Worm (Caenorhabditis elegans) whole organism, early embryonic: ENCODE data around the gene B0546.3.

Experiments
- B0310.2 ChIP-seq: sonication (generic microtip); optimal IDR thresholded peaks from 2 replicates; lab custom pipeline; 2016; ENCODE audit warnings: mild to moderate bottlenecking, missing genetic modification characterization, missing compliant biosample characterization
- F13C5.2 ChIP-seq: sonication (generic microtip); optimal IDR thresholded peaks from 2 replicates; lab custom pipeline; 2017; ENCODE audit warnings: mild to moderate bottlenecking, missing genetic modification characterization, inconsistent platforms, missing compliant biosample characterization
- aly-1 ChIP-seq: sonication (generic microtip); optimal IDR thresholded peaks from 2 replicates; lab custom pipeline; 2016; ENCODE audit warnings: missing genetic modification characterization, missing compliant biosample characterization
- ama-1 ChIP-seq: fragments of 150-350 bp; optimal IDR thresholded peaks from 2 replicates; lab custom pipeline; 2014
- ceh-13 ChIP-seq: fragments of 200-800 bp; sonication (Bioruptor generic); optimal IDR thresholded peaks from 2 replicates; lab custom pipeline; 2018; ENCODE audit warnings: mild to moderate bottlenecking, missing genetic modification characterization, missing compliant biosample characterization
- ceh-36 ChIP-seq: sonication (generic microtip); optimal IDR thresholded peaks from 2 replicates; lab custom pipeline; 2016; ENCODE audit warnings: missing genetic modification characterization, inconsistent platforms, missing compliant biosample characterization
- ets-7 ChIP-seq: sonication (generic microtip); optimal IDR thresholded peaks from 2 replicates; lab custom pipeline; 2016; ENCODE audit warnings: missing genotype, missing genetic modification characterization, missing compliant biosample characterization
- flt-1 ChIP-seq: fragments of 200-800 bp; sonication (Bioruptor generic); IDR thresholded peaks from 2 replicates; pipeline ENCODE4 v1.3.6; 2022; ENCODE audit warnings: missing genetic modification characterization, missing compliant biosample characterization
- hmbx-1 ChIP-seq: sonication (generic microtip); optimal IDR thresholded peaks from 2 replicates; lab custom pipeline; 2016; ENCODE audit warnings: mild to moderate bottlenecking, missing genetic modification characterization, missing compliant biosample characterization
- hmg-4 ChIP-seq: fragments of 200-800 bp; sonication (Bioruptor generic); optimal IDR thresholded peaks from 2 replicates; lab custom pipeline; 2018; ENCODE audit warnings: mild to moderate bottlenecking, missing genetic modification characterization, missing compliant biosample characterization
- hnd-1 ChIP-seq: sonication (generic microtip); optimal IDR thresholded peaks from 2 replicates; lab custom pipeline; 2016; ENCODE audit warnings: missing genetic modification characterization, missing compliant biosample characterization
- pes-1 ChIP-seq: fragments of 200-800 bp; sonication (Bioruptor generic); IDR thresholded peaks from 2 replicates; pipeline ENCODE4 v1.3.6; 2022; ENCODE audit warnings: missing genetic modification reagents, missing genetic modification characterization, missing compliant biosample characterization
- scrt-1 ChIP-seq: fragments of 200-800 bp; sonication (Bioruptor generic); IDR thresholded peaks from 2 replicates; pipeline ENCODE4 v1.3.6; 2022; ENCODE audit warnings: missing genetic modification characterization, missing compliant biosample characterization
- sea-1 ChIP-seq: fragments of 200-800 bp; sonication (Bioruptor generic); conservative IDR thresholded peaks from 2 replicates; pipeline ENCODE4 v1.3.6; 2022; ENCODE audit warnings: missing genetic modification characterization, missing compliant biosample characterization
- tbx-11 ChIP-seq: fragments of 200-800 bp; sonication (Bioruptor generic); IDR thresholded peaks from 2 replicates; pipeline ENCODE4 v1.3.6; 2022; ENCODE audit warnings: missing genetic modification characterization, missing compliant biosample characterization
- tbx-37 ChIP-seq: fragments of 200-800 bp; sonication (Bioruptor generic); conservative IDR thresholded peaks from 2 replicates; pipeline ENCODE4 v1.3.6; 2022; ENCODE audit warnings: missing genetic modification reagents, missing genetic modification characterization, missing compliant biosample characterization
- tra-4 ChIP-seq: sonication (generic microtip); optimal IDR thresholded peaks from 2 replicates; lab custom pipeline; 2017; ENCODE audit warnings: missing genetic modification characterization, missing compliant biosample characterization

Gene B0546.3

DNA sequence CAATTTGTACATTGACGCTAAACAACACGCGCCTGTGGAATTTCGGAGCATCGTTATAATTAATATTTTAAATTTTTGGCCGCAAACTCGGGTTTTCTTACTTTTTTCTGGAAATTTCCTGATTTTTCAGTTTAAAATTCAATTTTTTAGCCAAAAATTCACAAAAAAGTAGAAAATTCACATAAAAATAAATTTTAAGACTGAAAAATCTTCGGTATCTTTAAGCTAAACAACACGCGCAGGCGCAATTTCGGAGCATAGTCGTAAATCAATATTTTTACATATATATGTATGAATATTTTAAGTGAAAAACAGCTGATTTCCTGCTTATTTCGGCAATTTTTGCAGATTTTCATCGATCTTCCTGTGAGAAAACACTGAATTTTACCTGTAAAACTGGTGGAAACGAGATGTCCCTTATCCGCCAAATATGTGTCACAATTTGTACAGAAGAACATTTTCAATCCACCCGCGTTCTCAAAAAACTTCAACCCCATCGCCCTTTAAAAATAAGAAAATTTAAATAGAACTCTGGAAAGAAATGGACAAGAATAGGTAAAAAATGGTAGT lies at the start of gene B0546.3:
TSS of gene B0546.3 (minus strand) at position 504 of the 570 bp plus-strand sequence.
- TF ChIP-seq ceh-13 (GFP tag; lab: Kevin White, UChicago): no peak
- TF ChIP-seq hnd-1 (tag; lab: Kevin White, UChicago): no peak
- no peak for TF ChIP-seq scrt-1 (GFP tag; lab: Robert Waterston, UW)
- TF ChIP-seq flt-1 (GFP tag; lab: Robert Waterston, UW): no peak
- no peak for TF ChIP-seq B0310.2
- TF ChIP-seq tra-4 (tag; lab: Kevin White, UChicago): no peak
- TF ChIP-seq pes-1 (GFP tag; lab: Robert Waterston, UW): no peak
- no peak for TF ChIP-seq ama-1 (lab: Kevin White, UChicago)
- TF ChIP-seq tbx-11 (GFP tag; lab: Robert Waterston, UW): no peak
- no peak for TF ChIP-seq ceh-36
- TF ChIP-seq sea-1 (GFP tag; lab: Robert Waterston, UW): no peak

DNA sequence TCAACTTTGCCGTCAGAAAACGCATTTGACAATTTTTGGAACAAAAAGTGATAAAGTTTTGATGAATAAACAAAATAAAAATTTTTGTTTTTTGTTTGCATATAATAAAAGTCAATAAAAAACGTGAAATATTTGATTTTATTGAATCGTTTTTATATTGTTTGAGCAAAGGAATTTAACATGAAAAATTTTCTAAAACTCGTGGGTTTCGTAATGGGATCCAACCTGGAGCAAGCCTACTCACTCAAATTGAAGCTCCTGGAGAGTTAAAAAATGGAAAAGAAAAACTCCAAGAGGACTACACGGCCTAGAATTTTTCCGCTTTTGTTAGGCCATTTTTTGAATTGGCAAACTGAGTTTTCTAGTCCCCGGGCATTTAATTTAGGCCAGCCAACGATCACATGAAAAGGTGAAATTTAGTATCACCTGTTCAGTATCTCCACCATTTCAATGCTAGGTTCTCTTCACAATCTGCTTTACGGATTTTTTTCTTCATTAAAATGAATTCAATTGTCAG lies 45.9 kb upstream of the B0546.3 start, which contains the start of the genes C04C3.9 and srz-60:
TSS of gene C04C3.9 (minus strand) at position 101 of the 517 bp plus-strand sequence.
TSS of gene srz-60 (plus strand) at position 467 of the 517 bp plus-strand sequence.
- TF ChIP-seq F13C5.2 (no peak), tbx-11 (GFP tag; lab: Robert Waterston, UW) (no peak), ceh-36 (no peak), hmg-4 (GFP tag; lab: Kevin White, UChicago) (no peak), hmbx-1 (no peak), pes-1 (GFP tag; lab: Robert Waterston, UW) (no peak), tra-4 (tag; lab: Kevin White, UChicago) (no peak), ama-1 (lab: Kevin White, UChicago) (no peak), hnd-1 (tag; lab: Kevin White, UChicago) (no peak), B0310.2 (no peak), aly-1 (tag; lab: Kevin White, UChicago) (no peak), ets-7 (tag; lab: Kevin White, UChicago) (no peak), sea-1 (GFP tag; lab: Robert Waterston, UW) (no peak)

DNA sequence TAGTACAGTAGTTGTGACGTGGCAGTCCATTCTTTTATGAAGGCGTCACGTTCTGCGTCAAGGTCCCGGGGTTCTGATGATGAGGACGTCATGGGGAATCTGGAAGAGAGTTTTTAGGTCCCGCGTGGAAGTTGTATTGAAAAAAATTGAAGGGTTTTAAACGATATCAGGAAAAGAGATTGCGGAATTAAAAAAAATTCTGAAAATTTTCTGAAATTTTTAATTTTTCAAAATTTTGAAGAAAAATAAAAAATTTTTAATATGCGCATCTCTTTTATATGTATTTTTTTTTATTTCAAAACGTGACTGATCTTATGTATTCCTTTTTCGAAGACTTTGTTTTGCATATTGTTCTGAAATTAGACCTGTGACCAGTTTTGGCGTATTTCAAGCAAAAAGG lies 39.9 kb upstream of the B0546.3 start, which contains the start of gene C04C3.6:
TSS of gene C04C3.6 (minus strand) at position 101 of the 400 bp plus-strand sequence.
- TF ChIP-seq tbx-37 (no peak), hmg-4 (GFP tag; lab: Kevin White, UChicago) (no peak), sea-1 (GFP tag; lab: Robert Waterston, UW) (no peak), B0310.2 (no peak), F13C5.2 (no peak), hmbx-1 (no peak), tra-4 (tag; lab: Kevin White, UChicago) (no peak), ceh-36 (no peak), aly-1 (tag; lab: Kevin White, UChicago) (no peak)

DNA sequence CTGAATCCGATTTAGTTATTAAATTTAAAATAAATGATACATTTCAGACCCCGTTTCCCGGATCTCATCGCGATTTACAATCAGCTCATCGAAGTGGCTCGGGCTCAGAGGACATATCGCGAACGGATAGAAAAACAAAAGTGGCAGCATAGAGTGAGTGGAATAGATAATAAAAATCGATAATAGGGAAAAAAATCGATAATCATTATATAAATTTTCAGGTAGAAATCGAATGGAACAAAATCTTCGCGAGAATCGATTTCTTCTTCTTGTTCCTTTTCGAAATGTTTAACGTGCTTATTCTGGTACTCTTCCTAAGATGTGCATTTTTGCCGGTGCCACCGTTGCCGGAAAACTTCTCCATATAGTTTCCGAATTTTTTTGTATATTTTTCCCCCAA lies 36.1 kb upstream of the B0546.3 start:
- TF ChIP-seq hmbx-1: no peak
- no peak for TF ChIP-seq B0310.2
- no peak for TF ChIP-seq sea-1 (GFP tag; lab: Robert Waterston, UW)
- no peak for TF ChIP-seq flt-1 (GFP tag; lab: Robert Waterston, UW)
- no peak for TF ChIP-seq hnd-1 (tag; lab: Kevin White, UChicago)
- TF ChIP-seq aly-1 (tag; lab: Kevin White, UChicago): no peak
- no peak for TF ChIP-seq scrt-1 (GFP tag; lab: Robert Waterston, UW)
- TF ChIP-seq ceh-13 (GFP tag; lab: Kevin White, UChicago): no peak
- no peak for TF ChIP-seq tbx-37
- no peak for TF ChIP-seq ets-7 (tag; lab: Kevin White, UChicago)
- no peak for TF ChIP-seq F13C5.2
- no peak for TF ChIP-seq pes-1 (GFP tag; lab: Robert Waterston, UW)
- no peak for TF ChIP-seq ama-1 (lab: Kevin White, UChicago)

DNA sequence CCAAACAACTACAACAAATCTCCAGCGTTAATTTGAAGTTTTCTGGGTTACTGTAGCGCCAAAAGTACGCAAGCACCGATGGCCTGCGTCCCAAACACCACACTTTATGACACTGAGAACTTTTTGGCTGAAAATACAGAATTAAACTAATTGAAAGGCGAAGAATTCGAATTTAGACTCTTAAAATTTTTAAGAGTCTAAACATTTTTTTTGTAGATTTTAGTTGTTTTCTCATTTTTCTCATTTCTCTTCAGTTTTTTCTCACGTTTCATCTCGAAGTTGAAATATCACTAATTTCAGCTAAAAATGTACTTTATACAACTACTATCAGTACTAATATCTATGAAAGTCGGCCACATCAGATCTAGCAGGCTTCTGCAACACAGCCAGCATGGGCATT lies 32.7 kb upstream of the B0546.3 start, which contains the start of gene lgc-9:
TSS of gene lgc-9 (plus strand) at position 301 of the 400 bp plus-strand sequence.
- TF ChIP-seq B0310.2: no peak
- no peak for TF ChIP-seq ama-1 (lab: Kevin White, UChicago)
- no peak for TF ChIP-seq sea-1 (GFP tag; lab: Robert Waterston, UW)
- TF ChIP-seq tra-4 (tag; lab: Kevin White, UChicago): no peak
- TF ChIP-seq ceh-13 (GFP tag; lab: Kevin White, UChicago): no peak
- no peak for TF ChIP-seq ets-7 (tag; lab: Kevin White, UChicago)
- TF ChIP-seq ceh-36: no peak
- no peak for TF ChIP-seq hnd-1 (tag; lab: Kevin White, UChicago)
- no peak for TF ChIP-seq tbx-37
- no peak for TF ChIP-seq tbx-11 (GFP tag; lab: Robert Waterston, UW)
- TF ChIP-seq flt-1 (GFP tag; lab: Robert Waterston, UW): no peak
- TF ChIP-seq pes-1 (GFP tag; lab: Robert Waterston, UW): no peak
- no peak for TF ChIP-seq F13C5.2
- no peak for TF ChIP-seq aly-1 (tag; lab: Kevin White, UChicago)
- TF ChIP-seq scrt-1 (GFP tag; lab: Robert Waterston, UW): no peak

DNA sequence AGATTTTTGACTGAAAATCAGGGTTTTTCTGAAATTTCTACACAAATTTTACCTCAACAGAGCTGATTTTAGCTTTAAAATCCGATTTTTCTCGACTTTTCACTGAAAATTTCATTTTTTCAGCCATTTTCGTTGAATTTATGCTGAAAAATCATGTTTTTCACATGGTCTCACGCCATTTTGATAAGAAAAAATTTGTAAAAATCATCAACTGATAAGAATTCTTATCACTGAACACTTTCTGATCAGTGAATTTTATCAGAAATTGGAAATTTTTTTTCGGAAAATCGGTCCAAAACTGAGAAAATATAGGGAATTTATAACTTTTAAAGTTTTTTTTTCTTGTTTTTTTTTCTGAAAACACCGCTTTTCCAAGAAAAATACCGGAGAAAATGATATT lies 18.3 kb upstream of the B0546.3 start:
- TF ChIP-seq ceh-36: no peak

DNA sequence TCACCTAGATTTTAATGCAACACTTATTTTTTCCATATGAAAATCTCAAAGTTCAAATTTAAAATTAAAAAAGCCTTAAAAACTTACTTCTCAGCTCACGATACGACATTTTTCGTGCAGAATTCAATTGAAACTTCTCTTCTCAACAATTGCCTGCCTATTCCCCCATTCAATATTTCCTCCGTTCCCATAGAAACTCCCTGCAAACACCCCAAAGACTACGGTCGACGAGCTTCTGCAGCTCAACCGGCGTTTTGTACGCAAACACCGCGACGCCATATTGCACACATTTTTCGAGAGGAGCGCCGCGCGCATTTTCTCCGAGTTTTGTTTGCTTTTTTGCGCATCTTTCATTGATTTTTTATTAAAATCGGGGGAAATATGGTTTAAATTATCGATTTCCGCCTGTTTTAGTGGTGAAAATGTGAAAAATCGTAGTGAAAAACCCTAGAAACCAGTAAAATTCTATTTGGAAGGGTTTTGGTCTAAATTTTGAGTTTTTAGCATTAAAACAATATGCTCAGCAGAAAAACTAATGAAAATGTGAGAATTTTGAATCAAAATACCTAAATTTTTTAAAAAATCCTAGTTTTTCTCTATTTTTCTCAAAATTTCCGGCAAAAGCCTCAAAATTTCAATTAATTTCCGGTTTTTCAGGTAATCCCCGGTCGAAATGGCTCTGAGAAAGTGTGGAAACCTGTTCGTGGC lies 16.5 kb upstream of the B0546.3 start, which contains the start of the genes dyf-3 and pdhb-1:
TSS of gene dyf-3 (minus strand) at position 217 of the 708 bp plus-strand sequence.
TSS of gene pdhb-1 (plus strand) at position 658 of the 708 bp plus-strand sequence.
- TF ChIP-seq tbx-37 (no peak), F13C5.2 (peak; percentile 40), scrt-1 (GFP tag; lab: Robert Waterston, UW) (0 out of 2 replicates have a peak, but pooled peaks have one; percentile 38)
